Fruit fly (Drosophila melanogaster): Measurements from ENCODE around the gene Ucp4B.
A peak's percentile ranks its signal among the peaks of the same experiment; 100 is the strongest.

Ucp4B gene

DNA sequence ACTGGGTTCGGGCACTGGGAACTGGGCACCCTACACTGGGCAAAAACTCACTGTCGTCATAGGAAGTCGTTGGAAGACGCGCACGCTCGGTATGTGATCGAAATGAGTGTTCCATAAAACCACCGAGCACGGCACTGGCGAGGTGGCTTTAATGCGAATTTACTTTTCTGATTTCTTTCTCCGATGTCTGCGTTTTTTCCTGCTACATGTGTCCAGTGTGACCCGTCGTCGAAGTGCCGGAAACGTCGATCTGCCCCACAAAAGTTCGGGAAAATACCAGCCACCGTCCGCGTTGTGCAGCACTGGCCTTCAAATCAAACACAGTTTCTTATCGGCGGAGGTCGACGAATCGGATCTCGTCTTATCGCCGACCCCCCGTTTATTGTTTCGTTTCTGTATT, 29.6 kb downstream of the Ucp4B start, which contains the start of gene Kdm5 (continued):
- TF ChIP-seq NC2β (GFP tag; optimal IDR thresholded peaks at IDR 0.05) (peak; percentile 54), cas (GFP tag; IDR thresholded peaks at IDR 0.05) (no peak), CG9727 (GFP tag; optimal IDR thresholded peaks at IDR 0.05) (peak; percentile 30), Dad (GFP tag; optimal IDR thresholded peaks at IDR 0.05) (no peak), lov (optimal IDR thresholded peaks at IDR 0.05) (no peak), lov (GFP tag; IDR thresholded peaks at IDR 0.05) (no peak), CG9817 (tag; optimal IDR thresholded peaks at IDR 0.05) (peak; percentile 11), CG2202 (tag; optimal IDR thresholded peaks at IDR 0.05) (no peak), ftz-f1 (GFP tag; optimal IDR thresholded peaks at IDR 0.05) (peak; percentile 88), Ada2b (GFP tag; IDR thresholded peaks at IDR 0.05) (no peak), CG5953 (GFP tag; IDR thresholded peaks at IDR 0.05) (no peak), en (GFP tag; optimal IDR thresholded peaks at IDR 0.05) (no peak), CG10321 (GFP tag; IDR thresholded peaks at IDR 0.05) (no peak), wor (GFP tag; IDR thresholded peaks at IDR 0.05) (no peak), aop (GFP tag; IDR thresholded peaks at IDR 0.05) (no peak), Rx (GFP tag; IDR thresholded peaks at IDR 0.05) (no peak), CG7786 (GFP tag; optimal IDR thresholded peaks at IDR 0.05) (peak; percentile 35), CG4617 (GFP tag; optimal IDR thresholded peaks at IDR 0.05; ENCODE audit: borderline replicate concordance) (peak; percentile 87), CG17186 (GFP tag; optimal IDR thresholded peaks at IDR 0.05) (peak; percentile 38), Tbp (GFP tag; optimal IDR thresholded peaks at IDR 0.05) (no peak), Lpt (GFP tag; optimal IDR thresholded peaks at IDR 0.05) (no peak), gcm (GFP tag; optimal IDR thresholded peaks at IDR 0.05) (no peak), CG13424 (tag; optimal IDR thresholded peaks at IDR 0.05) (no peak), kah (GFP tag; optimal IDR thresholded peaks at IDR 0.05) (no peak), D19B (GFP tag; optimal IDR thresholded peaks at IDR 0.05) (no peak), Vsx1 (GFP tag; optimal IDR thresholded peaks at IDR 0.05) (peak; percentile 48), esg (GFP tag; conservative IDR thresholded peaks at IDR 0.05) (no peak), CG2889 (GFP tag; IDR thresholded peaks at IDR 0.05) (no peak), ATbp (GFP tag; optimal IDR thresholded peaks at IDR 0.05) (no peak), row (GFP tag; IDR thresholded peaks at IDR 0.05) (peak; percentile 44), CG8388 (GFP tag; optimal IDR thresholded peaks at IDR 0.05) (no peak), Atf6 (GFP tag; IDR thresholded peaks at IDR 0.05) (peak; percentile 57), CG10366 (GFP tag; IDR thresholded peaks at IDR 0.05) (peak; percentile 24; the same call in 1 of the 2 replicates), CG11093 (GFP tag; IDR thresholded peaks at IDR 0.05) (no peak), CG4282 (GFP tag; optimal IDR thresholded peaks at IDR 0.05) (no peak), HLH3B (GFP tag; IDR thresholded peaks at IDR 0.05) (0 out of 2 replicates have a peak, but pooled peaks have one; percentile 28), Xrp1 (GFP tag; IDR thresholded peaks at IDR 0.05) (no peak), sens-2 (GFP tag; IDR thresholded peaks at IDR 0.05) (no peak), da (GFP tag; optimal IDR thresholded peaks at IDR 0.05) (no peak), kni (GFP tag; optimal IDR thresholded peaks at IDR 0.05) (no peak), CG9876 (GFP tag; optimal IDR thresholded peaks at IDR 0.05) (peak; percentile 16), mirr (GFP tag; optimal IDR thresholded peaks at IDR 0.05) (peak; percentile 56), CG16815 (GFP tag; optimal IDR thresholded peaks at IDR 0.05) (no peak), Eip74EF (GFP tag; optimal IDR thresholded peaks at IDR 0.05) (no peak), CG9215 (GFP tag; IDR thresholded peaks at IDR 0.05) (no peak), CG11504 (tag; optimal IDR thresholded peaks at IDR 0.05) (peak; percentile 37), pan (optimal IDR thresholded peaks at IDR 0.05) (no peak), pan (GFP tag; optimal IDR thresholded peaks at IDR 0.05 in 1 of 2, IDR thresholded peaks at IDR 0.05 in 1 of 2) (peak in 1 of 2 experiments; percentile 49), shn (GFP tag; optimal IDR thresholded peaks at IDR 0.05) (peak; percentile 45), ham (GFP tag; IDR thresholded peaks at IDR 0.05) (no peak), lola (GFP tag; optimal IDR thresholded peaks at IDR 0.05) (no peak), CG8290 (GFP tag; optimal IDR thresholded peaks at IDR 0.05) (no peak), CG8290 (tag; optimal IDR thresholded peaks at IDR 0.05) (no peak)

All from whole organism, embryonic.